Worm (Caenorhabditis elegans): ENCODE measurements around the gene F59F4.3.

DNA sequence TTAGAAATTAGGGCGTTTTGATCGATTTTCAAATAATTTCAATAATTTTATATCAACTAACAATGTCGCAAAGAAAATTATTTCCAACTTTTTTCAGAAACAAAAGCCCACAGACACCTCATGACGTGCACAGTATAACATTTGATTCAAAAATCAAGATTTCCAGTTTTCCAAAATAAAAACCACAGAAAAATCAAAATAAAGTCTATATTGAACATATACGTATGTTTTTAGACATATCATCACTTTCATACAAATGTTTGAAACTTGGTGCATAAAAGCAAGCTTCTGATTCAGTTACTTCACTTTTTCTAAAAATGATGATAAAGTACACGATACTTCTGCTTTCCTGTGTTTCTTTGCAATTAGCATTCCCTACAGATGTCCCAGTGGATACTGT is 9.5 kb upstream of the F59F4.3 start, which contains the start of gene F53H4.2:
- TF ChIP-seq pqm-1 (tag; optimal IDR thresholded peaks at IDR 0.05) (no peak), ets-4 (tag; optimal IDR thresholded peaks at IDR 0.05) (no peak), fkh-10 (GFP tag; optimal IDR thresholded peaks at IDR 0.05) (no peak), pag-3 (tag; optimal IDR thresholded peaks at IDR 0.05; ENCODE audit: borderline replicate concordance) (no peak), pha-4 (tag; optimal IDR thresholded peaks at IDR 0.05) (no peak), lin-11 (tag; optimal IDR thresholded peaks at IDR 0.05) (no peak), sdc-2 (tag; optimal IDR thresholded peaks at IDR 0.05) (no peak), ceh-2 (tag; optimal IDR thresholded peaks at IDR 0.05) (no peak), eyg-1 (tag; optimal IDR thresholded peaks at IDR 0.05) (no peak), che-1 (tag; optimal IDR thresholded peaks at IDR 0.05) (no peak), tbx-7 (tag; optimal IDR thresholded peaks at IDR 0.05) (no peak), ceh-14 (tag; optimal IDR thresholded peaks at IDR 0.05) (no peak)
